Fruit fly (Drosophila melanogaster): ENCODE measurements around the gene Scsalpha1.
A peak's percentile ranks its signal among the peaks of the same experiment; 100 is the strongest.

Gene Scsalpha1

dm6 chr3L:3824790-3825484, 10.9 kb downstream of the Scsalpha1 start, which contains the start of gene Rdh (continued):
- TF ChIP-seq CG2116 (GFP tag; optimal IDR thresholded peaks at IDR 0.05) (peak; percentile 50), Aef1 (GFP tag; IDR thresholded peaks at IDR 0.05) (peak; percentile 62), CG1602 (GFP tag; optimal IDR thresholded peaks at IDR 0.05) (peak; percentile 66), hb (GFP tag; IDR thresholded peaks at IDR 0.05; ENCODE audit: partially characterized antibody) (no peak), CG1024 (GFP tag; IDR thresholded peaks at IDR 0.05) (no peak), CG2129 (GFP tag; IDR thresholded peaks at IDR 0.05; ENCODE audit: partially characterized antibody) (no peak), CG4360 (GFP tag; IDR thresholded peaks at IDR 0.05) (peak; percentile 62; the same call in 1 of the 2 replicates), Fer2 (tag; optimal IDR thresholded peaks at IDR 0.05) (peak; percentile 75), Dad (GFP tag; optimal IDR thresholded peaks at IDR 0.05) (peak; percentile 21), CG18764 (GFP tag; optimal IDR thresholded peaks at IDR 0.05) (peak; percentile 52), MESR4 (GFP tag; optimal IDR thresholded peaks at IDR 0.05) (no peak), ewg (GFP tag; optimal IDR thresholded peaks at IDR 0.05) (peak; percentile 39), NK7.1 (GFP tag; optimal IDR thresholded peaks at IDR 0.05) (no peak), tio (GFP tag; optimal IDR thresholded peaks at IDR 0.05) (peak; percentile 70), crp (GFP tag; optimal IDR thresholded peaks at IDR 0.05) (peak in 1 of 2 experiments; percentile 20), sqz (GFP tag; optimal IDR thresholded peaks at IDR 0.05) (peak; percentile 70), ato (GFP tag; IDR thresholded peaks at IDR 0.05; ENCODE audit: partially characterized antibody) (no peak), H2.0 (GFP tag; IDR thresholded peaks at IDR 0.05) (no peak), bcd (GFP tag; optimal IDR thresholded peaks at IDR 0.05) (peak; percentile 73), tll (GFP tag; optimal IDR thresholded peaks at IDR 0.05) (no peak), CG30431 (GFP tag; optimal IDR thresholded peaks at IDR 0.05) (no peak), CG3726 (GFP tag; IDR thresholded peaks at IDR 0.05) (no peak), Lim3 (GFP tag; IDR thresholded peaks at IDR 0.05) (no peak), maf-S (GFP tag; optimal IDR thresholded peaks at IDR 0.05) (no peak), ham (GFP tag; IDR thresholded peaks at IDR 0.05) (no peak), CG6791 (GFP tag; IDR thresholded peaks at IDR 0.05; ENCODE audit: partially characterized antibody) (no peak), fd64A (GFP tag; optimal IDR thresholded peaks at IDR 0.05) (no peak), Sry-δ (GFP tag; optimal IDR thresholded peaks at IDR 0.05) (no peak), h (optimal IDR thresholded peaks at IDR 0.05) (no peak), B-H1 (GFP tag; IDR thresholded peaks at IDR 0.05) (peak; percentile 43; the same call in 2 of the 3 replicates), Awh (GFP tag; IDR thresholded peaks at IDR 0.05) (peak; percentile 55; the same call in 1 of the 2 replicates), slou (GFP tag; optimal IDR thresholded peaks at IDR 0.05) (peak; percentile 65), lmd (GFP tag; IDR thresholded peaks at IDR 0.05) (peak; percentile 63), Bgb (GFP tag; IDR thresholded peaks at IDR 0.05; ENCODE audit: partially characterized antibody) (no peak), sr (GFP tag; IDR thresholded peaks at IDR 0.05) (no peak), CG17568 (GFP tag; optimal IDR thresholded peaks at IDR 0.05) (peak; percentile 74), ken (GFP tag; IDR thresholded peaks at IDR 0.05) (peak; percentile 57; the same call in 1 of the 3 replicates), Kr (GFP tag; optimal IDR thresholded peaks at IDR 0.05) (no peak), emc (GFP tag; optimal IDR thresholded peaks at IDR 0.05) (no peak), CG7745 (tag; optimal IDR thresholded peaks at IDR 0.05) (no peak), tap (tag; optimal IDR thresholded peaks at IDR 0.05) (peak; percentile 60), ems (GFP tag; optimal IDR thresholded peaks at IDR 0.05) (no peak), Mad (GFP tag; optimal IDR thresholded peaks at IDR 0.05) (peak; percentile 40), CG4404 (GFP tag; IDR thresholded peaks at IDR 0.05) (no peak), odd (GFP tag; optimal IDR thresholded peaks at IDR 0.05) (peak; percentile 59), danr (GFP tag; IDR thresholded peaks at IDR 0.05) (peak; percentile 54; the same call in 1 of the 2 replicates), CoRest (tag; optimal IDR thresholded peaks at IDR 0.05) (peak; percentile 86), repo (GFP tag; optimal IDR thresholded peaks at IDR 0.05) (no peak), amos (GFP tag; IDR thresholded peaks at IDR 0.05; ENCODE audit: partially characterized antibody) (no peak), wek (GFP tag; optimal IDR thresholded peaks at IDR 0.05) (no peak)

All from whole organism, embryonic.